Fruit fly (Drosophila melanogaster) whole organism, embryonic: ENCODE measurements around the gene E2f1.

Experiments used
- Awh ChIP-seq: fragments of 200-800 bp; sonication (Bioruptor generic); IDR thresholded peaks from 2 replicates; pipeline ENCODE4, ENCODE4 v1.3.6; 2022; ENCODE audit warnings: missing biosample characterization, missing genetic modification characterization
- CG12236 ChIP-seq: fragments of 200-800 bp; sonication (Bioruptor generic); optimal IDR thresholded peaks from 2 replicates; lab custom pipeline; 2016; ENCODE audit warnings: missing biosample characterization, missing genetic modification characterization
- CG13296 ChIP-seq: fragments of 200-800 bp; sonication (Bioruptor generic); optimal IDR thresholded peaks from 3 replicates; lab custom pipeline; 2018; ENCODE audit warnings: missing biosample characterization, mild to moderate bottlenecking, missing genetic modification characterization
- CG14667 ChIP-seq: fragments of 200-800 bp; sonication (Bioruptor generic); IDR thresholded peaks from 2 replicates; pipeline ENCODE4 v1.3.6; 2022; ENCODE audit warnings: missing biosample characterization, missing genetic modification characterization
- CG1647 ChIP-seq: fragments of 200-800 bp; sonication (Bioruptor generic); optimal IDR thresholded peaks from 3 replicates; lab custom pipeline; 2016; ENCODE audit warnings: missing biosample characterization, missing genetic modification characterization
- CG17802 ChIP-seq: fragments of 200-800 bp; sonication (Bioruptor generic); optimal IDR thresholded peaks from 2 replicates; lab custom pipeline; 2018; ENCODE audit warnings: missing biosample characterization, mild to moderate bottlenecking, missing genetic modification characterization, moderate library complexity
- CG18011 ChIP-seq: fragments of 200-800 bp; sonication (Bioruptor generic); optimal IDR thresholded peaks from 2 replicates; lab custom pipeline; 2017; ENCODE audit warnings: missing biosample characterization, missing genetic modification characterization, mild to moderate bottlenecking, moderate library complexity, missing genotype
- CG2889 ChIP-seq: fragments of 200-800 bp; sonication (Bioruptor generic); IDR thresholded peaks from 3 replicates; pipeline ENCODE4 v1.3.6; 2022; ENCODE audit warnings: missing biosample characterization, missing genetic modification characterization
- CG32532 ChIP-seq: fragments of 200-800 bp; sonication (Bioruptor generic); IDR thresholded peaks from 2 replicates; pipeline ENCODE4 v1.3.6; 2022; ENCODE audit warnings: missing biosample characterization, missing genetic modification characterization
- CG34422 ChIP-seq: fragments of 200-800 bp; sonication (Bioruptor generic); IDR thresholded peaks from 3 replicates; pipeline ENCODE4 v1.3.6; 2022; ENCODE audit warnings: missing biosample characterization, missing genetic modification characterization
- CG3838 ChIP-seq: fragments of 200-800 bp; sonication (Bioruptor generic); optimal IDR thresholded peaks from 3 replicates; lab custom pipeline; 2016; ENCODE audit warnings: missing biosample characterization, missing genetic modification characterization
- CG4360 ChIP-seq: fragments of 200-800 bp; sonication (Bioruptor generic); IDR thresholded peaks from 2 replicates; pipeline ENCODE4 v1.3.6; 2022; ENCODE audit warnings: missing biosample characterization, missing genetic modification characterization
- CG4617 ChIP-seq: fragments of 200-800 bp; sonication (Bioruptor generic); optimal IDR thresholded peaks from 3 replicates; lab custom pipeline; 2016; ENCODE audit warnings: missing biosample characterization, missing genetic modification characterization, borderline replicate concordance
- CG4707 ChIP-seq: fragments of 200-800 bp; sonication (Bioruptor generic); optimal IDR thresholded peaks from 2 replicates; lab custom pipeline; 2018; ENCODE audit warnings: missing biosample characterization, mild to moderate bottlenecking, missing genetic modification characterization, moderate library complexity
- CG4820 ChIP-seq: fragments of 200-800 bp; sonication (Bioruptor generic); optimal IDR thresholded peaks from 3 replicates; lab custom pipeline; 2016; ENCODE audit warnings: missing biosample characterization, missing genetic modification characterization
- CG6813 ChIP-seq: fragments of 200-800 bp; sonication (Bioruptor generic); optimal IDR thresholded peaks from 2 replicates; lab custom pipeline; 2017; ENCODE audit warnings: missing biosample characterization, missing genetic modification characterization, mild to moderate bottlenecking, moderate library complexity, missing genetic modification reagents
- CG7271 ChIP-seq: fragments of 200-800 bp; sonication (Bioruptor generic); optimal IDR thresholded peaks from 2 replicates; lab custom pipeline; 2018; ENCODE audit warnings: missing biosample characterization, mild to moderate bottlenecking, missing genetic modification characterization, moderate library complexity
- CHES-1-like ChIP-seq: fragments of 200-800 bp; sonication (Bioruptor generic); optimal IDR thresholded peaks from 2 replicates; lab custom pipeline; 2016; ENCODE audit warnings: missing biosample characterization, missing genetic modification characterization
- Chrac-16 ChIP-seq: fragments of 200-800 bp; sonication (Bioruptor generic); optimal IDR thresholded peaks from 3 replicates; lab custom pipeline; 2016; ENCODE audit warnings: missing biosample characterization, missing genetic modification characterization
- CkIIα-i1 ChIP-seq: fragments of 200-800 bp; sonication (Bioruptor generic); IDR thresholded peaks from 2 replicates; pipeline ENCODE4 v1.3.6; 2022; ENCODE audit warnings: missing biosample characterization, missing genetic modification characterization
- CrebB ChIP-seq: fragments of 200-800 bp; sonication (Bioruptor generic); optimal IDR thresholded peaks from 3 replicates; lab custom pipeline; 2018; ENCODE audit warnings: missing biosample characterization, mild to moderate bottlenecking, missing genetic modification characterization
- Dfd ChIP-seq, 2 experiments: fragments of >200 bp; optimal IDR thresholded peaks; 2 replicates each; lab custom pipeline; 2017; ENCODE audit warnings: missing biosample characterization in 2 of 2, missing genetic modification characterization in 2 of 2
- Dp ChIP-seq: fragments of 200-800 bp; sonication (Bioruptor generic); optimal IDR thresholded peaks from 2 replicates; lab custom pipeline; 2018; ENCODE audit warnings: missing biosample characterization, mild to moderate bottlenecking, missing genetic modification characterization, moderate library complexity
- Fer1 ChIP-seq: fragments of 200-800 bp; sonication (Bioruptor generic); optimal IDR thresholded peaks from 2 replicates; lab custom pipeline; 2017; ENCODE audit warnings: missing biosample characterization, mild to moderate bottlenecking, missing genetic modification characterization
- Gug ChIP-seq: fragments of 200-800 bp; sonication (Bioruptor generic); IDR thresholded peaks from 4 replicates; pipeline ENCODE4 v1.3.6; 2022; ENCODE audit warnings: missing biosample characterization, missing genetic modification characterization
- NC2β ChIP-seq: fragments of 200-800 bp; sonication (Bioruptor generic); optimal IDR thresholded peaks from 2 replicates; lab custom pipeline; 2016; ENCODE audit warnings: missing biosample characterization, missing genetic modification characterization
- Nf-YC ChIP-seq: fragments of 200-800 bp; optimal IDR thresholded peaks from 3 replicates; lab custom pipeline; 2019; ENCODE audit warnings: missing biosample characterization, mild to moderate bottlenecking, missing genetic modification characterization, moderate library complexity
- PHDP ChIP-seq: fragments of 200-800 bp; sonication (Bioruptor generic); optimal IDR thresholded peaks from 3 replicates; lab custom pipeline; 2018; ENCODE audit warnings: missing biosample characterization, mild to moderate bottlenecking, missing genetic modification characterization, moderate library complexity
- Ravus ChIP-seq: fragments of 200-800 bp; sonication (Bioruptor generic); IDR thresholded peaks from 2 replicates; pipeline ENCODE4 v1.3.6; 2022; ENCODE audit warnings: missing biosample characterization, missing genetic modification characterization
- Trl ChIP-seq, 3 experiments: fragments of >200 bp in 2 of 3; fragments of 200-800 bp in 1 of 3; sonication (Bioruptor generic) in 1 of 3; optimal IDR thresholded peaks; 2 replicates in 1 of 3; 3 replicates in 2 of 3; lab custom pipeline; 2016 to 2017; ENCODE audit warnings: missing biosample characterization in 1 of 3, missing genetic modification characterization in 1 of 3
- Xbp1 ChIP-seq: fragments of 200-800 bp; sonication (Bioruptor generic); optimal IDR thresholded peaks from 3 replicates; lab custom pipeline; 2016; ENCODE audit warnings: missing biosample characterization, mild to moderate bottlenecking, missing genetic modification characterization
- Xrp1 ChIP-seq: fragments of 200-800 bp; sonication (Bioruptor generic); IDR thresholded peaks from 2 replicates; pipeline ENCODE4 v1.3.6; 2022; ENCODE audit warnings: missing biosample characterization, missing genetic modification characterization
- ac ChIP-seq: fragments of 200-800 bp; sonication (Bioruptor generic); optimal IDR thresholded peaks from 3 replicates; lab custom pipeline; 2017; ENCODE audit warnings: missing biosample characterization, mild to moderate bottlenecking, missing genetic modification characterization
- amos ChIP-seq: fragments of 200-800 bp; sonication (Bioruptor generic); IDR thresholded peaks from 2 replicates; pipeline ENCODE4 v1.3.6; 2022; ENCODE audit warnings: missing biosample characterization, missing genetic modification characterization; ENCODE audit not compliant: partially characterized antibody
- caup ChIP-seq: fragments of 200-800 bp; sonication (Bioruptor generic); optimal IDR thresholded peaks from 3 replicates; lab custom pipeline; 2017; ENCODE audit warnings: missing biosample characterization, mild to moderate bottlenecking, missing genetic modification characterization, moderate library complexity; ENCODE audit not compliant: severe bottlenecking
- chif ChIP-seq, 2 experiments: fragments of 200-800 bp; sonication (Bioruptor generic); optimal IDR thresholded peaks; 3 replicates each; lab custom pipeline; 2016; ENCODE audit warnings: missing biosample characterization in 2 of 2, missing genetic modification characterization in 2 of 2
- ci ChIP-seq: fragments of 200-800 bp; sonication (Bioruptor generic); IDR thresholded peaks from 3 replicates; pipeline ENCODE4 v1.3.6; 2022; ENCODE audit warnings: missing biosample characterization, missing genetic modification characterization
- crol ChIP-seq: fragments of 200-800 bp; sonication (Bioruptor generic); IDR thresholded peaks from 2 replicates; pipeline ENCODE4 v1.3.6; 2022; ENCODE audit warnings: missing biosample characterization, missing genetic modification characterization
- dmrt11E ChIP-seq: fragments of 200-800 bp; sonication (Bioruptor generic); optimal IDR thresholded peaks from 3 replicates; lab custom pipeline; 2018; ENCODE audit warnings: missing biosample characterization, mild to moderate bottlenecking, missing genetic modification characterization, moderate library complexity
- gce ChIP-seq: fragments of 200-800 bp; sonication (Bioruptor generic); IDR thresholded peaks from 3 replicates; pipeline ENCODE4 v1.3.6; 2022; ENCODE audit warnings: missing biosample characterization, missing genetic modification characterization
- gcm ChIP-seq: fragments of 200-800 bp; sonication (Bioruptor generic); optimal IDR thresholded peaks from 2 replicates; lab custom pipeline; 2019; ENCODE audit warnings: missing biosample characterization, mild to moderate bottlenecking, missing genetic modification characterization, moderate library complexity
- her ChIP-seq: fragments of 200-800 bp; sonication (Bioruptor generic); optimal IDR thresholded peaks from 2 replicates; lab custom pipeline; 2016; ENCODE audit warnings: missing biosample characterization, missing genetic modification characterization
- inv ChIP-seq: fragments of 200-800 bp; sonication (Bioruptor generic); IDR thresholded peaks from 2 replicates; pipeline ENCODE4 v1.3.6; 2022; ENCODE audit warnings: missing biosample characterization, missing genetic modification characterization; ENCODE audit not compliant: partially characterized antibody
- jumu ChIP-seq: fragments of 200-800 bp; sonication (Bioruptor generic); optimal IDR thresholded peaks from 3 replicates; lab custom pipeline; 2016; ENCODE audit warnings: missing biosample characterization, missing genetic modification characterization
- nau ChIP-seq: fragments of 200-800 bp; sonication (Bioruptor generic); optimal IDR thresholded peaks from 3 replicates; lab custom pipeline; 2017; ENCODE audit warnings: missing biosample characterization, mild to moderate bottlenecking, missing genetic modification characterization, missing genetic modification reagents
- psq ChIP-seq: fragments of 200-800 bp; sonication (Bioruptor generic); optimal IDR thresholded peaks from 2 replicates; lab custom pipeline; 2017; ENCODE audit warnings: missing biosample characterization, missing genetic modification characterization
- sens-2 ChIP-seq: fragments of 200-800 bp; sonication (Bioruptor generic); IDR thresholded peaks from 2 replicates; pipeline ENCODE4 v1.3.6; 2022; ENCODE audit warnings: missing biosample characterization, missing genetic modification characterization
- tgo ChIP-seq: fragments of 200-800 bp; sonication (Bioruptor generic); IDR thresholded peaks from 3 replicates; pipeline ENCODE4 v1.3.6; 2022; ENCODE audit warnings: missing biosample characterization, missing genetic modification characterization
- zfh1 ChIP-seq: fragments of 200-800 bp; sonication (Bioruptor generic); IDR thresholded peaks from 3 replicates; pipeline ENCODE4 v1.3.6; 2022; ENCODE audit warnings: missing biosample characterization, missing genetic modification characterization

Gene E2f1

DNA sequence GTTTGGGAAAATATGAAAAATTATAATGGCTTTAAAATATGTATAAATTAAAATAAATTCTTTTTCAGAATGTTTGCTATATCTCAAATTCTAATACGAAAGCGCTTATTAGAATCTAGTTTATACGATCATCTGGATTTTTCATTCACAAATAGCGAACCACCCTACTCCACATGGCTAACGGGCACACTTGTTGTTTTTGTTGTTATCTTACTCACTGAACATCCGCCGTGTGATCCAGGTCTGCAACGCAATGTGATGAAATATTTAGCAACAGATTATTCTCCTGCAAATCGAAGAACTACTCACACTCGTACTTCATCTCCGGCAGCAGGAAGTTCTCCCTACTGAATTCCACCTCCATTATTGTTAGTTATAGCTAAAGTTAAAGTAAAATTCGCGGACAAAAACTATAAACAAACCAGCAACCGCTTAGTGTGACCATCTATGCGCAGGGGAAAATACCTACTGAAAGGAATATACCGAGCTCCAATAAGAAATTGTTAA, 1.9 kb upstream of the E2f1 start, which contains the start of gene Archease (continued):
- TF ChIP-seq jumu (GFP tag; lab: Kevin White, UChicago): no peak
- TF ChIP-seq CG13296 (GFP tag; lab: Kevin White, UChicago): peak; percentile 81
- peak; percentile 72 for TF ChIP-seq Xrp1
- no peak for TF ChIP-seq Trl (optimal IDR thresholded peaks at IDR 0.05; lab: Kevin White, UChicago)
- TF ChIP-seq Trl (GFP tag; optimal IDR thresholded peaks at IDR 0.05; lab: Kevin White, UChicago): peak; percentile 16
- TF ChIP-seq chif (GFP tag; optimal IDR thresholded peaks at IDR 0.05; lab: Kevin White, UChicago): peak in 1 of 2 experiments; percentile 15
- TF ChIP-seq CG2889 (GFP tag; lab: Robert Waterston, UW): no peak
- no peak for TF ChIP-seq amos (GFP tag; lab: Robert Waterston, UW)
- TF ChIP-seq CG12236: peak; percentile 15
- TF ChIP-seq CG4360: peak; percentile 87
- no peak for TF ChIP-seq Dfd (GFP tag; optimal IDR thresholded peaks at IDR 0.05; lab: Kevin White, UChicago)
- TF ChIP-seq NC2β (GFP tag; lab: Kevin White, UChicago): peak; percentile 7
- peak; percentile 26 for TF ChIP-seq CG4707 (GFP tag; lab: Kevin White, UChicago)
- peak; percentile 59; the same call in 1 of the 2 replicates for TF ChIP-seq Awh (GFP tag; lab: Robert Waterston, UW)
- TF ChIP-seq Dp (GFP tag; lab: Kevin White, UChicago): peak; percentile 59
- TF ChIP-seq CG18011 (GFP tag; lab: Kevin White, UChicago): peak; percentile 55
- no peak for TF ChIP-seq CG17802 (tag; lab: Kevin White, UChicago)
- peak; percentile 15; the same call in 1 of the 4 replicates for TF ChIP-seq Gug (GFP tag; lab: Robert Waterston, UW)
- TF ChIP-seq CG1647 (GFP tag; lab: Kevin White, UChicago): no peak
- peak; percentile 77 for TF ChIP-seq PHDP (tag; lab: Kevin White, UChicago)
- no peak for TF ChIP-seq inv (GFP tag; lab: Robert Waterston, UW)
- peak; percentile 64 for TF ChIP-seq Xbp1 (GFP tag; lab: Kevin White, UChicago)
- TF ChIP-seq sens-2 (GFP tag; lab: Robert Waterston, UW): 0 out of 2 replicates have a peak, but pooled peaks have one; percentile 25
- peak; percentile 82 for TF ChIP-seq Fer1 (GFP tag; lab: Kevin White, UChicago)
- peak; percentile 31 for TF ChIP-seq her (GFP tag; lab: Kevin White, UChicago)
- peak; percentile 27 for TF ChIP-seq CG6813 (GFP tag; lab: Kevin White, UChicago)
- peak; percentile 9 for TF ChIP-seq CG4820 (GFP tag; lab: Kevin White, UChicago)
- TF ChIP-seq gcm: peak; percentile 61
- TF ChIP-seq Chrac-16 (GFP tag; lab: Kevin White, UChicago): peak; percentile 39
- TF ChIP-seq CkIIα-i1 (GFP tag; lab: Robert Waterston, UW): no peak
- no peak for TF ChIP-seq nau (GFP tag; lab: Kevin White, UChicago)
- no peak for TF ChIP-seq crol
- TF ChIP-seq CrebB (tag; lab: Kevin White, UChicago): peak; percentile 58
- no peak for TF ChIP-seq Ravus (GFP tag; lab: Robert Waterston, UW)
- TF ChIP-seq tgo (GFP tag; lab: Robert Waterston, UW): peak; percentile 23; the same call in 1 of the 3 replicates
- peak; percentile 15 for TF ChIP-seq CG3838 (GFP tag; lab: Kevin White, UChicago)
- peak; percentile 60 for TF ChIP-seq caup (GFP tag; lab: Kevin White, UChicago)
- peak; percentile 13 for TF ChIP-seq dmrt11E (tag; lab: Kevin White, UChicago)
- TF ChIP-seq ci (GFP tag; lab: Robert Waterston, UW): peak; percentile 54; the same call in 2 of the 3 replicates
- TF ChIP-seq ac: no peak
- peak; percentile 45 for TF ChIP-seq CG7271 (tag; lab: Kevin White, UChicago)
- TF ChIP-seq psq (GFP tag; lab: Kevin White, UChicago): no peak
- TF ChIP-seq Nf-YC (tag; lab: Kevin White, UChicago): peak; percentile 63
- TF ChIP-seq CG4617 (GFP tag; lab: Kevin White, UChicago): peak; percentile 11
- TF ChIP-seq CG32532 (GFP tag; lab: Robert Waterston, UW): peak; percentile 80
- 0 out of 3 replicates have a peak, but pooled peaks have one; percentile 44 for TF ChIP-seq zfh1 (GFP tag; lab: Robert Waterston, UW)
- TF ChIP-seq gce (GFP tag; lab: Robert Waterston, UW): peak; percentile 40; the same call in 1 of the 3 replicates
- no peak for TF ChIP-seq CG14667
- peak; percentile 62 for TF ChIP-seq CHES-1-like (GFP tag; lab: Kevin White, UChicago)
- peak; percentile 79; the same call in 1 of the 3 replicates for TF ChIP-seq CG34422 (GFP tag; lab: Robert Waterston, UW)
